Worm (Caenorhabditis elegans): Measurements from ENCODE around the gene ZK637.12.

ce11 chrIII:8961993-8962392, 38.0 kb downstream of the ZK637.12 start, which contains the start of gene grl-25:
- TF ChIP-seq ceh-91 (GFP tag; IDR thresholded peaks at IDR 0.05), result no peak
- TF ChIP-seq snpc-1.3 (tag; optimal IDR thresholded peaks at IDR 0.05; ENCODE audit: insufficient read depth), result no peak
- TF ChIP-seq snpc-3.4 (tag; optimal IDR thresholded peaks at IDR 0.05), result no peak
- no peak for TF ChIP-seq lin-35 (GFP tag; optimal IDR thresholded peaks at IDR 0.05)
- TF ChIP-seq attf-6 (GFP tag; IDR thresholded peaks at IDR 0.05), result no peak
- no peak for TF ChIP-seq rec-8 (tag; optimal IDR thresholded peaks at IDR 0.05)
- no peak for TF ChIP-seq bed-2 (GFP tag; IDR thresholded peaks at IDR 0.05)
- TF ChIP-seq somi-1 (GFP tag; optimal IDR thresholded peaks at IDR 0.05), result no peak
- TF ChIP-seq nhr-80 (tag; optimal IDR thresholded peaks at IDR 0.05), result no peak
- TF ChIP-seq unc-62 (GFP tag; optimal IDR thresholded peaks at IDR 0.05), result no peak
- TF ChIP-seq lag-1 (GFP tag; IDR thresholded peaks at IDR 0.05), result no peak
